Fruit fly (Drosophila melanogaster) whole organism, prepupa: ENCODE data around the gene CG1571.

Source experiments
- CG11902 ChIP-seq: fragments of 200-800 bp; sonication (Bioruptor generic); optimal IDR thresholded peaks from 3 replicates; lab custom pipeline; 2016; ENCODE audit warnings: missing biosample characterization, missing genetic modification characterization
- Sox102F ChIP-seq: fragments of 200-800 bp; sonication (Bioruptor generic); optimal IDR thresholded peaks from 2 replicates; lab custom pipeline; 2016; ENCODE audit warnings: missing biosample characterization, mild to moderate bottlenecking, missing genetic modification characterization

- TF ChIP-seq Sox102F (GFP tag; lab: Kevin White, UChicago): no peak
- no peak for TF ChIP-seq CG11902 (GFP tag; lab: Kevin White, UChicago)
These were observed 17.7 kb upstream of the CG1571 start for dm6 chrX:8057837-8058445.
